Worm (Caenorhabditis elegans) whole organism, early embryonic: Measurements from ENCODE around the gene cyld-1.

Experiments used
- B0310.2 ChIP-seq: sonication (generic microtip); optimal IDR thresholded peaks from 2 replicates; lab custom pipeline; 2016; ENCODE audit warnings: mild to moderate bottlenecking, missing genetic modification characterization, missing compliant biosample characterization
- F13C5.2 ChIP-seq: sonication (generic microtip); optimal IDR thresholded peaks from 2 replicates; lab custom pipeline; 2017; ENCODE audit warnings: mild to moderate bottlenecking, missing genetic modification characterization, inconsistent platforms, missing compliant biosample characterization
- aly-1 ChIP-seq: sonication (generic microtip); optimal IDR thresholded peaks from 2 replicates; lab custom pipeline; 2016; ENCODE audit warnings: missing genetic modification characterization, missing compliant biosample characterization
- ama-1 ChIP-seq: fragments of 150-350 bp; optimal IDR thresholded peaks from 2 replicates; lab custom pipeline; 2014
- ceh-13 ChIP-seq: fragments of 200-800 bp; sonication (Bioruptor generic); optimal IDR thresholded peaks from 2 replicates; lab custom pipeline; 2018; ENCODE audit warnings: mild to moderate bottlenecking, missing genetic modification characterization, missing compliant biosample characterization
- ceh-36 ChIP-seq: sonication (generic microtip); optimal IDR thresholded peaks from 2 replicates; lab custom pipeline; 2016; ENCODE audit warnings: missing genetic modification characterization, inconsistent platforms, missing compliant biosample characterization
- ets-7 ChIP-seq: sonication (generic microtip); optimal IDR thresholded peaks from 2 replicates; lab custom pipeline; 2016; ENCODE audit warnings: missing genotype, missing genetic modification characterization, missing compliant biosample characterization
- flt-1 ChIP-seq: fragments of 200-800 bp; sonication (Bioruptor generic); IDR thresholded peaks from 2 replicates; pipeline ENCODE4 v1.3.6; 2022; ENCODE audit warnings: missing genetic modification characterization, missing compliant biosample characterization
- hmbx-1 ChIP-seq: sonication (generic microtip); optimal IDR thresholded peaks from 2 replicates; lab custom pipeline; 2016; ENCODE audit warnings: mild to moderate bottlenecking, missing genetic modification characterization, missing compliant biosample characterization
- hmg-4 ChIP-seq: fragments of 200-800 bp; sonication (Bioruptor generic); optimal IDR thresholded peaks from 2 replicates; lab custom pipeline; 2018; ENCODE audit warnings: mild to moderate bottlenecking, missing genetic modification characterization, missing compliant biosample characterization
- hnd-1 ChIP-seq: sonication (generic microtip); optimal IDR thresholded peaks from 2 replicates; lab custom pipeline; 2016; ENCODE audit warnings: missing genetic modification characterization, missing compliant biosample characterization
- pes-1 ChIP-seq: fragments of 200-800 bp; sonication (Bioruptor generic); IDR thresholded peaks from 2 replicates; pipeline ENCODE4 v1.3.6; 2022; ENCODE audit warnings: missing genetic modification reagents, missing genetic modification characterization, missing compliant biosample characterization
- scrt-1 ChIP-seq: fragments of 200-800 bp; sonication (Bioruptor generic); IDR thresholded peaks from 2 replicates; pipeline ENCODE4 v1.3.6; 2022; ENCODE audit warnings: missing genetic modification characterization, missing compliant biosample characterization
- sea-1 ChIP-seq: fragments of 200-800 bp; sonication (Bioruptor generic); conservative IDR thresholded peaks from 2 replicates; pipeline ENCODE4 v1.3.6; 2022; ENCODE audit warnings: missing genetic modification characterization, missing compliant biosample characterization
- tbx-11 ChIP-seq: fragments of 200-800 bp; sonication (Bioruptor generic); IDR thresholded peaks from 2 replicates; pipeline ENCODE4 v1.3.6; 2022; ENCODE audit warnings: missing genetic modification characterization, missing compliant biosample characterization
- tbx-37 ChIP-seq: fragments of 200-800 bp; sonication (Bioruptor generic); conservative IDR thresholded peaks from 2 replicates; pipeline ENCODE4 v1.3.6; 2022; ENCODE audit warnings: missing genetic modification reagents, missing genetic modification characterization, missing compliant biosample characterization
- tra-4 ChIP-seq: sonication (generic microtip); optimal IDR thresholded peaks from 2 replicates; lab custom pipeline; 2017; ENCODE audit warnings: missing genetic modification characterization, missing compliant biosample characterization

The cyld-1 gene

ce11 chrIII:9862469-9862868 lies 48.0 kb downstream of the cyld-1 start:
- no peak for TF ChIP-seq tbx-37 (GFP tag; lab: Robert Waterston, UW)
- TF ChIP-seq ceh-36 = no peak
- TF ChIP-seq hnd-1 (tag; lab: Kevin White, UChicago) = no peak
- TF ChIP-seq sea-1 = no peak
- TF ChIP-seq pes-1 = no peak
- TF ChIP-seq aly-1 (tag; lab: Kevin White, UChicago) = no peak
- no peak for TF ChIP-seq ama-1
- TF ChIP-seq ceh-13 (GFP tag; lab: Kevin White, UChicago) = no peak
- TF ChIP-seq hmbx-1 (tag; lab: Kevin White, UChicago) = no peak
- TF ChIP-seq F13C5.2 (tag; lab: Kevin White, UChicago) = no peak
- no peak for TF ChIP-seq tbx-11 (GFP tag; lab: Robert Waterston, UW)

- TF ChIP-seq aly-1 (tag; lab: Kevin White, UChicago) = peak; percentile 86
- peak; percentile 94 for TF ChIP-seq tbx-37 (GFP tag; lab: Robert Waterston, UW)
- TF ChIP-seq hmbx-1 (tag; lab: Kevin White, UChicago) = peak; percentile 78
- peak; percentile 77 for TF ChIP-seq hnd-1 (tag; lab: Kevin White, UChicago)
- peak; percentile 45 for TF ChIP-seq tra-4 (tag; lab: Kevin White, UChicago)
- TF ChIP-seq scrt-1 (GFP tag; lab: Robert Waterston, UW) = peak; percentile 94
- TF ChIP-seq tbx-11 (GFP tag; lab: Robert Waterston, UW) = peak; percentile 93
- no peak for TF ChIP-seq ama-1
- TF ChIP-seq hmg-4 (GFP tag; lab: Kevin White, UChicago) = peak; percentile 91
- TF ChIP-seq ceh-13 (GFP tag; lab: Kevin White, UChicago) = peak; percentile 67
- peak; percentile 88 for TF ChIP-seq sea-1
- peak; percentile 84 for TF ChIP-seq ets-7 (tag; lab: Kevin White, UChicago)
- TF ChIP-seq B0310.2 = peak; percentile 83
- peak; percentile 95 for TF ChIP-seq pes-1
- TF ChIP-seq F13C5.2 (tag; lab: Kevin White, UChicago) = peak; percentile 84
- TF ChIP-seq flt-1 (GFP tag; lab: Robert Waterston, UW) = peak; percentile 91
- peak; percentile 86 for TF ChIP-seq ceh-36
Measured at ce11 chrIII:9861470-9862342, 48.8 kb downstream of the cyld-1 start.

- TF ChIP-seq ets-7 (tag; lab: Kevin White, UChicago) (no peak), F13C5.2 (tag; lab: Kevin White, UChicago) (no peak)
Measured at ce11 chrIII:9860201-9860780, 50.2 kb downstream of the cyld-1 start, which contains the start of gene twk-48. Gene twk-48 (plus strand): TSS chrIII:9860730.

DNA sequence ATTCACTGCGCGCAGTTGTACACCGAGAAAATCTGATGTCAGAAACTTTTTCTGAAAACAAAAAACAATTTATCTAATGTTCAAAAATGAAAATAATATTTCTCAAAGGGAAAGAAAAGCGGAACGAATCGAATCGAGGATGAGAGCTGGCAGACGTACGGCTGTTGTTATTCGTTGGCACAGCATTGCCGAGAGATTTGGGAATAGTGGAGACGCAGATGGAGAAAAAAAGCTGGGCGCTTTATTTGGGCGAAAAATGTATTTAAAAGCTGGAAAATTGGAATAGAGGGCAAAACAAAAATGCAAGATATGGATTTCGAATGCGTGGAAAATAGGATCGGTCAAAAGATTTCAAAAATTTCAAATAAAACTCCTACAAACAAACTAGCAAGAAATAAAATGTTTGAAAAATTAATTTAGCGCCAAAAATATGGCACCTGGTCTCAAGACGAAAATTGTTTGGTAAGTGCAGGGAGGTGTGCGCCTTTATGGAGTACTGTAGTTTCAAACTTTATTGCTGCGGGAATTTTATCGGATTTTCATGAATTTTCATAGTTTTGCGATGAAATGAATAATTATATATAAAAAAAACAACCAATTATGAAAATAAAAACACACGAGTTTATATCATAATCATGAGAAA lies 51.2 kb downstream of the cyld-1 start, which contains the start of gene gpdh-2:
Gene gpdh-2 (minus strand): TSS at position 51 of the 643 bp plus-strand sequence.
- TF ChIP-seq hnd-1 (tag; lab: Kevin White, UChicago) = no peak
- TF ChIP-seq hmg-4 (GFP tag; lab: Kevin White, UChicago) = no peak
- TF ChIP-seq ceh-13 (GFP tag; lab: Kevin White, UChicago) = no peak
- no peak for TF ChIP-seq hmbx-1 (tag; lab: Kevin White, UChicago)
- TF ChIP-seq flt-1 (GFP tag; lab: Robert Waterston, UW) = no peak
- no peak for TF ChIP-seq tbx-37 (GFP tag; lab: Robert Waterston, UW)
- no peak for TF ChIP-seq sea-1
- TF ChIP-seq pes-1 = no peak
- no peak for TF ChIP-seq tbx-11 (GFP tag; lab: Robert Waterston, UW)
- TF ChIP-seq aly-1 (tag; lab: Kevin White, UChicago) = no peak
- no peak for TF ChIP-seq F13C5.2 (tag; lab: Kevin White, UChicago)
- no peak for TF ChIP-seq tra-4 (tag; lab: Kevin White, UChicago)
- TF ChIP-seq ama-1 = no peak
- TF ChIP-seq ceh-36 = no peak
- no peak for TF ChIP-seq B0310.2
- no peak for TF ChIP-seq scrt-1 (GFP tag; lab: Robert Waterston, UW)
- TF ChIP-seq ets-7 (tag; lab: Kevin White, UChicago) = no peak

ce11 chrIII:9858061-9858460 lies 52.4 kb downstream of the cyld-1 start:
- TF ChIP-seq tbx-37 (GFP tag; lab: Robert Waterston, UW) (no peak), hmbx-1 (tag; lab: Kevin White, UChicago) (no peak), ceh-36 (no peak), ceh-13 (GFP tag; lab: Kevin White, UChicago) (no peak), hmg-4 (GFP tag; lab: Kevin White, UChicago) (no peak), pes-1 (no peak), scrt-1 (GFP tag; lab: Robert Waterston, UW) (no peak), flt-1 (GFP tag; lab: Robert Waterston, UW) (no peak)

DNA sequence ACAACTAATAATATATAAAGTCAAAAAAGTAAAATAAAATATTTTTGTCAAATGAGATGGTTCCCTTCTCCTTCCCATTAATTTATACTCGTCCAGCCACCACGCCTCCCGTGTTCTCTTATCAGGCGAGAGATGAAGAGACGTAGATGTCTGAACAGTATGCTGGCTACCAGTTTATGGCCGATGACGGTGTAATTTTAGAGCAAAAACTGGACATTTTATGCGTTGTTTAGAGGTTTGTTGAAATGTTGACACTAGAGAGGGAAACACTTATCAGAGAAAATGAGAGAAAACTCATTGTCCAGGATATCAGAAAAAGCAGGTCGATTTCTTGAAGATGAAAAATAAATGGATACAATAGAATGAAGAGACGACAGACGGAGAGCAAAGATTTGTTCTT lies 53.3 kb downstream of the cyld-1 start:
- TF ChIP-seq tra-4 (tag; lab: Kevin White, UChicago) = no peak
- TF ChIP-seq scrt-1 (GFP tag; lab: Robert Waterston, UW) = no peak
- no peak for TF ChIP-seq ceh-13 (GFP tag; lab: Kevin White, UChicago)
- no peak for TF ChIP-seq F13C5.2 (tag; lab: Kevin White, UChicago)
- TF ChIP-seq aly-1 (tag; lab: Kevin White, UChicago) = no peak
- TF ChIP-seq tbx-11 (GFP tag; lab: Robert Waterston, UW) = no peak
- no peak for TF ChIP-seq hmbx-1 (tag; lab: Kevin White, UChicago)
- no peak for TF ChIP-seq sea-1
- TF ChIP-seq tbx-37 (GFP tag; lab: Robert Waterston, UW) = no peak
